Worm (Caenorhabditis elegans) whole organism, mixed stage, embryonic: ENCODE data around the gene F56C3.8.
"Not testable (repeated sequence)": the region's sequence is repeated elsewhere in the genome, so short reads cannot be mapped to it uniquely, and the experiment has no call there.

Experiments
- M03D4.4 ChIP-seq: sonication (generic microtip); optimal IDR thresholded peaks from 2 replicates; lab custom pipeline; 2017; ENCODE audit warnings: mild to moderate bottlenecking, missing genetic modification characterization, missing compliant biosample characterization
- blmp-1 ChIP-seq: fragments of 150-350 bp; optimal IDR thresholded peaks from 2 replicates; lab custom pipeline; 2014; ENCODE audit warnings: missing biosample characterization, missing genetic modification characterization
- ceh-39 ChIP-seq: fragments of 150-350 bp; optimal IDR thresholded peaks from 2 replicates; lab custom pipeline; 2014; ENCODE audit warnings: missing biosample characterization, missing genetic modification characterization
- ceh-43 ChIP-seq: fragments of 200-800 bp; sonication (Bioruptor generic); optimal IDR thresholded peaks from 2 replicates; lab custom pipeline; 2018; ENCODE audit warnings: mild to moderate bottlenecking, missing genetic modification characterization, moderate library complexity, missing compliant biosample characterization
- ceh-83 ChIP-seq: fragments of 200-800 bp; sonication (Bioruptor generic); optimal IDR thresholded peaks from 2 replicates; lab custom pipeline; 2018; ENCODE audit warnings: mild to moderate bottlenecking, missing genetic modification characterization, missing compliant biosample characterization
- ces-1 ChIP-seq: fragments of 150-350 bp; optimal IDR thresholded peaks from 2 replicates; lab custom pipeline; 2014; ENCODE audit warnings: missing biosample characterization, missing genetic modification reagents, missing genetic modification characterization
- cnd-1 ChIP-seq: fragments of 200-800 bp; sonication (Bioruptor generic); optimal IDR thresholded peaks from 2 replicates; lab custom pipeline; 2018; ENCODE audit warnings: mild to moderate bottlenecking, missing genetic modification characterization, missing compliant biosample characterization
- drap-1 ChIP-seq: fragments of 200-800 bp; sonication (Bioruptor generic); optimal IDR thresholded peaks from 3 replicates; lab custom pipeline; 2018; ENCODE audit warnings: mild to moderate bottlenecking, missing genetic modification characterization, missing compliant biosample characterization
- elt-1 ChIP-seq: sonication (generic microtip); optimal IDR thresholded peaks from 2 replicates; lab custom pipeline; 2017; ENCODE audit warnings: missing genetic modification characterization, mild to moderate bottlenecking, missing compliant biosample characterization, antibody characterized with exemption, moderate library complexity, borderline replicate concordance; ENCODE audit not compliant: insufficient read depth
- elt-3 ChIP-seq: fragments of 150-350 bp; optimal IDR thresholded peaks from 2 replicates; lab custom pipeline; 2014; ENCODE audit warnings: missing biosample characterization, missing genetic modification characterization
- flh-1 ChIP-seq: fragments of 200-800 bp; sonication (Bioruptor generic); optimal IDR thresholded peaks from 2 replicates; lab custom pipeline; 2018; ENCODE audit warnings: mild to moderate bottlenecking, missing genetic modification characterization, moderate library complexity, missing compliant biosample characterization
- ham-2 ChIP-seq: fragments of 200-800 bp; sonication (Bioruptor generic); optimal IDR thresholded peaks from 2 replicates; lab custom pipeline; 2018; ENCODE audit warnings: mild to moderate bottlenecking, missing genetic modification characterization, missing compliant biosample characterization
- hlh-1 ChIP-seq: fragments of 150-350 bp; optimal IDR thresholded peaks from 2 replicates; lab custom pipeline; 2014; ENCODE audit warnings: missing biosample characterization, missing genetic modification reagents, missing genetic modification characterization
- lin-13 ChIP-seq: fragments of 150-350 bp; optimal IDR thresholded peaks from 2 replicates; lab custom pipeline; 2014; ENCODE audit warnings: missing biosample characterization, missing genetic modification characterization
- lin-32 ChIP-seq: fragments of 200-800 bp; sonication (Bioruptor generic); optimal IDR thresholded peaks from 2 replicates; lab custom pipeline; 2018; ENCODE audit warnings: mild to moderate bottlenecking, missing genetic modification characterization, missing compliant biosample characterization
- lsy-2 ChIP-seq: fragments of 150-350 bp; optimal IDR thresholded peaks from 2 replicates; lab custom pipeline; 2014; ENCODE audit warnings: missing biosample characterization, missing genetic modification characterization
- mab-5 ChIP-seq: fragments of 150-350 bp; optimal IDR thresholded peaks from 2 replicates; lab custom pipeline; 2014; ENCODE audit warnings: missing biosample characterization, missing genetic modification characterization
- mep-1 ChIP-seq: fragments of 150-350 bp; optimal IDR thresholded peaks from 2 replicates; lab custom pipeline; 2017; ENCODE audit warnings: missing biosample characterization, missing genetic modification reagents, missing genetic modification characterization, inconsistent platforms
- mls-2 ChIP-seq: sonication (generic microtip); optimal IDR thresholded peaks from 2 replicates; lab custom pipeline; 2016; ENCODE audit warnings: mild to moderate bottlenecking, missing genetic modification characterization, moderate library complexity, missing compliant biosample characterization
- nhr-12 ChIP-seq: fragments of 150-350 bp; optimal IDR thresholded peaks from 2 replicates; lab custom pipeline; 2014; ENCODE audit warnings: missing biosample characterization, missing genetic modification characterization
- nhr-237 ChIP-seq: fragments of 150-350 bp; optimal IDR thresholded peaks from 2 replicates; lab custom pipeline; 2014; ENCODE audit warnings: missing biosample characterization, missing genetic modification characterization
- nhr-28 ChIP-seq: fragments of 150-350 bp; optimal IDR thresholded peaks from 2 replicates; lab custom pipeline; 2014; ENCODE audit warnings: missing biosample characterization, missing genetic modification characterization
- nhr-76 ChIP-seq: sonication (generic microtip); optimal IDR thresholded peaks from 2 replicates; lab custom pipeline; 2017; ENCODE audit warnings: missing biosample characterization, missing genetic modification characterization
- pha-4 ChIP-seq: fragments of 150-350 bp; optimal IDR thresholded peaks from 2 replicates; lab custom pipeline; 2018; ENCODE audit warnings: missing biosample characterization, missing genetic modification reagents, missing genetic modification characterization
- sem-2 ChIP-seq: fragments of 200-800 bp; sonication (Bioruptor generic); optimal IDR thresholded peaks from 2 replicates; lab custom pipeline; 2018; ENCODE audit warnings: mild to moderate bottlenecking, missing genetic modification characterization, missing compliant biosample characterization
- snpc-4 ChIP-seq: fragments of 150-350 bp; optimal IDR thresholded peaks from 2 replicates; lab custom pipeline; 2014; ENCODE audit warnings: missing biosample characterization, missing genetic modification characterization
- sptf-1 ChIP-seq: sonication (generic microtip); optimal IDR thresholded peaks from 2 replicates; lab custom pipeline; 2017; ENCODE audit warnings: mild to moderate bottlenecking, missing genetic modification characterization, moderate library complexity, missing compliant biosample characterization
- unc-120 ChIP-seq: sonication (generic microtip); optimal IDR thresholded peaks from 2 replicates; lab custom pipeline; 2017; ENCODE audit warnings: missing genetic modification characterization, missing compliant biosample characterization; ENCODE audit not compliant: poor library complexity, severe bottlenecking
- unc-39 ChIP-seq: fragments of 150-350 bp; optimal IDR thresholded peaks from 2 replicates; lab custom pipeline; 2014; ENCODE audit warnings: missing biosample characterization, missing genetic modification characterization
- unc-62 ChIP-seq: fragments of 150-350 bp; optimal IDR thresholded peaks from 2 replicates; lab custom pipeline; 2014; ENCODE audit warnings: missing biosample characterization, missing genetic modification reagents, missing genetic modification characterization
- zip-8 ChIP-seq: fragments of 150-350 bp; optimal IDR thresholded peaks from 2 replicates; lab custom pipeline; 2014; ENCODE audit warnings: missing biosample characterization, missing genetic modification characterization

Gene F56C3.8

ce11 chrX:1409224-1409623, 24.8 kb upstream of the F56C3.8 start:
- TF ChIP-seq ceh-39 (tag; lab: Kevin White, UChicago): no peak
- no peak for TF ChIP-seq lin-13 (tag; lab: Kevin White, UChicago)
- no peak for TF ChIP-seq ces-1
- no peak for TF ChIP-seq pha-4 (tag; lab: Kevin White, UChicago)
- no peak for TF ChIP-seq sptf-1 (tag; lab: Kevin White, UChicago)
- no peak for TF ChIP-seq unc-120
- no peak for TF ChIP-seq ham-2 (GFP tag; lab: Kevin White, UChicago)
- TF ChIP-seq cnd-1: no peak
- TF ChIP-seq unc-39 (tag; lab: Kevin White, UChicago): no peak
- no peak for TF ChIP-seq M03D4.4
- no peak for TF ChIP-seq zip-8
- TF ChIP-seq mab-5 (tag; lab: Kevin White, UChicago): no peak
- no peak for TF ChIP-seq snpc-4 (tag; lab: Kevin White, UChicago)
- no peak for TF ChIP-seq hlh-1 (tag; lab: Kevin White, UChicago)
- TF ChIP-seq nhr-12 (tag; lab: Kevin White, UChicago): no peak
- TF ChIP-seq flh-1 (GFP tag; lab: Kevin White, UChicago): no peak
- TF ChIP-seq mls-2 (tag; lab: Kevin White, UChicago): no peak
- no peak for TF ChIP-seq unc-62 (GFP tag; lab: Kevin White, UChicago)

- TF ChIP-seq lin-13 (tag; lab: Kevin White, UChicago); ceh-43 (GFP tag; lab: Kevin White, UChicago); drap-1: not testable (repeated sequence)
Observed at ce11 chrX:1403971-1404370, 19.5 kb upstream of the F56C3.8 start, which contains the start of gene ZK402.1. Gene ZK402.1 (plus strand): TSS chrX:1404271.

- not testable (repeated sequence) for TF ChIP-seq lsy-2; drap-1; ham-2 (GFP tag; lab: Kevin White, UChicago)
Observed at ce11 chrX:1403444-1403843, 19.0 kb upstream of the F56C3.8 start, which contains the start of gene ZK402.2. Gene ZK402.2 (plus strand): TSS chrX:1403744.

- TF ChIP-seq lin-32 (GFP tag; lab: Kevin White, UChicago) (no peak), mep-1 (tag; lab: Kevin White, UChicago) (no peak), ceh-43 (GFP tag; lab: Kevin White, UChicago) (no peak), mls-2 (tag; lab: Kevin White, UChicago) (no peak), elt-1 (tag; lab: Kevin White, UChicago) (no peak), lsy-2 (no peak), blmp-1 (tag; lab: Kevin White, UChicago) (no peak), nhr-76 (no peak), elt-3 (tag; lab: Kevin White, UChicago) (no peak), nhr-28 (tag; lab: Kevin White, UChicago) (no peak), unc-39 (tag; lab: Kevin White, UChicago) (no peak), pha-4 (tag; lab: Kevin White, UChicago) (no peak), ceh-39 (tag; lab: Kevin White, UChicago) (no peak), unc-120 (no peak)
Observed at ce11 chrX:1401259-1401658, 16.8 kb upstream of the F56C3.8 start, which contains the start of gene ZK402.5. Gene ZK402.5 (minus strand): TSS chrX:1401359.

- TF ChIP-seq ces-1: no peak
- TF ChIP-seq sem-2 (GFP tag; lab: Kevin White, UChicago): no peak
- TF ChIP-seq flh-1 (GFP tag; lab: Kevin White, UChicago): no peak
Observed at ce11 chrX:1397516-1397915, 13.1 kb upstream of the F56C3.8 start, which contains the start of gene H39E20.1. Gene H39E20.1 (minus strand): TSS chrX:1397616.

- no peak for TF ChIP-seq mab-5 (tag; lab: Kevin White, UChicago)
- TF ChIP-seq nhr-237: no peak
- no peak for TF ChIP-seq unc-62 (GFP tag; lab: Kevin White, UChicago)
- no peak for TF ChIP-seq pha-4 (tag; lab: Kevin White, UChicago)
- no peak for TF ChIP-seq lin-13 (tag; lab: Kevin White, UChicago)
- TF ChIP-seq ces-1: no peak
- TF ChIP-seq ceh-83 (GFP tag; lab: Kevin White, UChicago): no peak
- TF ChIP-seq zip-8: no peak
- no peak for TF ChIP-seq ceh-43 (GFP tag; lab: Kevin White, UChicago)
- no peak for TF ChIP-seq mls-2 (tag; lab: Kevin White, UChicago)
- no peak for TF ChIP-seq unc-39 (tag; lab: Kevin White, UChicago)
- no peak for TF ChIP-seq ceh-39 (tag; lab: Kevin White, UChicago)
- TF ChIP-seq, all 35 proteins: peak for 0
Observed at ce11 chrX:1395793-1396192, 11.4 kb upstream of the F56C3.8 start.
